Fruit fly (Drosophila melanogaster): ENCODE measurements around the gene CG33160.

Gene CG33160

dm6 chr3L:3241368-3241640 lies 35.1 kb upstream of the CG33160 start:
- TF ChIP-seq EcR (GFP tag; optimal IDR thresholded peaks at IDR 0.05), result peak; percentile 97
- no peak for TF ChIP-seq CG14655 (GFP tag; optimal IDR thresholded peaks at IDR 0.05)

DNA sequence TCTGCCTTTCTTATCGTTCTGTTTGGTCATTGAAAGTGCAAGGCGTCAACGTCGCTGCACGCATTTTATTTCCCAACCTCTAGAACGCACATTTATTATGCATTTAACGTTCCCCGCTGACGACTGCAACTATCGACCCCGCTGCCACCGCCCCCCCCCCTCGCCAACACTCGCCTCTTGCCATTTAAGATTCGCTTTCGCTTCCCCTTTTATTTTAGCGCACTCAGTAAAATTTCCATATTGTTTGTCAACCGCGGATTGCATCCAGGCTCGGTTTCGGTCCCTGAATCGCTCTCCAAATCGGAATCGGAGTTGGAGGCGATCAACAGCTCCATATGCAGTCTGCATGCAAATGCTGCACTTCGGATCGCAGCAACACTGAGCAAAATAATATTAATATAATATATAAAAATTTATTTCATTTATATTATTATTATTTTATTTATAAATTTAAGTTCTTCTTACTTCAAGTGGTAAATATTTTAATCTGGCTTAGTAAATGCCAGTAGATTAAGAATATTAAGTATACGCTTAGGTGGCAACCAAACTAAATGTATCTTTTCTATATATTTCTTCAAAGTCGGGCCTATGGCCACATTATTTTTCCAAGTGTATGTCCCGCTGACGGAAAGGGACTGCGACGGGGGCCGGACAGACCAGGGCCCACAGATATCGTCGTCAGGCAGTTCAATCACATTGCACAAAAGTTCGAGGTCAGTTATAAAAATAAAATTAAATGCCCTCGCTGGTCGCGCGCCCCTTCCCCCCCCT lies 34.6 kb upstream of the CG33160 start:
- TF ChIP-seq Pif1B (GFP tag; optimal IDR thresholded peaks at IDR 0.05), result peak; percentile 90
- peak; percentile 97 for TF ChIP-seq CG13204 (GFP tag; optimal IDR thresholded peaks at IDR 0.05)
- peak; percentile 99 for TF ChIP-seq CG15710 (tag; optimal IDR thresholded peaks at IDR 0.05)
- peak; percentile 98 for TF ChIP-seq CG9948 (tag; optimal IDR thresholded peaks at IDR 0.05)
- TF ChIP-seq rn (GFP tag; IDR thresholded peaks at IDR 0.05), result peak; percentile 79
- TF ChIP-seq CG8159 (tag; optimal IDR thresholded peaks at IDR 0.05), result peak; percentile 99
- TF ChIP-seq EcR (GFP tag; optimal IDR thresholded peaks at IDR 0.05), result peak; percentile 60
- peak; percentile 73 for TF ChIP-seq CG32121 (GFP tag; IDR thresholded peaks at IDR 0.05)
- TF ChIP-seq CG14655 (GFP tag; optimal IDR thresholded peaks at IDR 0.05), result peak; percentile 95
- no peak for TF ChIP-seq CG10348 (GFP tag; IDR thresholded peaks at IDR 0.05)
- TF ChIP-seq gl (tag; optimal IDR thresholded peaks at IDR 0.05), result peak; percentile 87
- peak; percentile 69 for TF ChIP-seq Ets98B (GFP tag; IDR thresholded peaks at IDR 0.05)
- peak; percentile 91 for TF ChIP-seq Pif1A (GFP tag; optimal IDR thresholded peaks at IDR 0.05)
- TF ChIP-seq CG17806 (tag; optimal IDR thresholded peaks at IDR 0.05), result peak; percentile 97
- TF ChIP-seq fd96Ca (GFP tag; IDR thresholded peaks at IDR 0.05), result peak; percentile 71; the same call in 2 of the 3 replicates
- peak; percentile 95 for TF ChIP-seq D1 (tag; optimal IDR thresholded peaks at IDR 0.05)
- peak; percentile 87 for TF ChIP-seq Snoo (tag; optimal IDR thresholded peaks at IDR 0.05)
- TF ChIP-seq CG12605 (GFP tag; IDR thresholded peaks at IDR 0.05), result peak; percentile 71
- TF ChIP-seq CG4496 (GFP tag; IDR thresholded peaks at IDR 0.05), result peak; percentile 84
- peak; percentile 84 for TF ChIP-seq CG8301 (tag; optimal IDR thresholded peaks at IDR 0.05)
- peak; percentile 97 for TF ChIP-seq CG34367 (tag; optimal IDR thresholded peaks at IDR 0.05)

DNA sequence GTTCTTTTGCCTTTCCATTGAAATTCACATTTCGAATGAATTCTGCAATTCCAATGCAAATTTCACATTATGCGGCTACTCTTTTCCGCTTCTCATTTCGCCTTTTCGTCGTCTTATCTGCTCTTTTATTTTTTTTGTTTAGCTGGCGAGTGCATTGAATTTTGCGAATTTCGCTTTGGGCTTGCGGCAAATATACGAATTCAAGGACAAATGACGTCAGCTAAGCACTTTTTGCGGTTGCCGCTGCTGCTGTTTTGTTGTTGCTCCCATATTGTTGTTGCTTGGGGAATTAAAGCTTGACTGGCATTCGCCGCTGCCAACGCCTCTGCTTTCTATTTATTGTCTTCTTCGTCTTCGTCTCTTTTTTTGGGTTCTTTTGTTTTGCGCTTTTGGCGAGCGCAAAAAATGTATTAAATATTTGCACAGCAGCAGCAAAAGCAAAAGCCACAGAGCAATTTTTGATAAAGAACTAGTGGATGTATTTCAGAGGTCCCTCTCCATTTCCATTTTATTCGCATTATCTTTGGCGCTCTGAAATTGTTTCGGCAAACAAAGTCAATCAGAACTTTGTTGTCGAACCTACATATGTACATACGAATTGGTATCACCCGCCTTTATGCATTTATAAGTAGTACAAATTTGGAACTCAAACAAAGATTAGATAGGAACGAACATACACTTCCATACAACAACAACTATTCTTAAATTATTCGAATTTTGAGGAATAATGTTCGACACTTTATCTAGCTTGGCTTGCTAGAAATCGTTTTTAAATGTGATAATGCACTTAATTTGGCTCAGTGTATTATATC lies 33.8 kb upstream of the CG33160 start:
- TF ChIP-seq CG8301 (tag; optimal IDR thresholded peaks at IDR 0.05) (no peak), Ets98B (GFP tag; IDR thresholded peaks at IDR 0.05) (no peak), CG14655 (GFP tag; optimal IDR thresholded peaks at IDR 0.05) (no peak), Pif1B (GFP tag; optimal IDR thresholded peaks at IDR 0.05) (peak; percentile 68), rn (GFP tag; IDR thresholded peaks at IDR 0.05) (no peak), gl (tag; optimal IDR thresholded peaks at IDR 0.05) (no peak), CG13204 (GFP tag; optimal IDR thresholded peaks at IDR 0.05) (no peak), CG17806 (tag; optimal IDR thresholded peaks at IDR 0.05) (no peak), CG4496 (GFP tag; IDR thresholded peaks at IDR 0.05) (0 out of 3 replicates have a peak, but pooled peaks have one; percentile 5), EcR (GFP tag; optimal IDR thresholded peaks at IDR 0.05) (peak; percentile 94), CG12605 (GFP tag; IDR thresholded peaks at IDR 0.05) (no peak), CG8159 (tag; optimal IDR thresholded peaks at IDR 0.05) (no peak), CG10348 (GFP tag; IDR thresholded peaks at IDR 0.05) (no peak), CG34367 (tag; optimal IDR thresholded peaks at IDR 0.05) (peak; percentile 83), Pif1A (GFP tag; optimal IDR thresholded peaks at IDR 0.05) (no peak), fd96Ca (GFP tag; IDR thresholded peaks at IDR 0.05) (no peak), CG15710 (tag; optimal IDR thresholded peaks at IDR 0.05) (peak; percentile 60), CG32121 (GFP tag; IDR thresholded peaks at IDR 0.05) (no peak), CG9948 (tag; optimal IDR thresholded peaks at IDR 0.05) (peak; percentile 66), D1 (tag; optimal IDR thresholded peaks at IDR 0.05) (peak; percentile 40), Snoo (tag; optimal IDR thresholded peaks at IDR 0.05) (peak; percentile 46)

dm6 chr3L:3239033-3239752 lies 33.0 kb upstream of the CG33160 start, which contains the start of gene CG17746:
Gene CG17746, minus strand, starts transcription at chr3L:3239578.
- TF ChIP-seq CG8159 (tag; optimal IDR thresholded peaks at IDR 0.05) (peak; percentile 8), CG4496 (GFP tag; IDR thresholded peaks at IDR 0.05) (peak; percentile 39; the same call in 1 of the 3 replicates), CG14655 (GFP tag; optimal IDR thresholded peaks at IDR 0.05) (no peak), CG12605 (GFP tag; IDR thresholded peaks at IDR 0.05) (no peak), gl (tag; optimal IDR thresholded peaks at IDR 0.05) (peak; percentile 26), Snoo (tag; optimal IDR thresholded peaks at IDR 0.05) (no peak), D1 (tag; optimal IDR thresholded peaks at IDR 0.05) (no peak), fd96Ca (GFP tag; IDR thresholded peaks at IDR 0.05) (no peak), CG13204 (GFP tag; optimal IDR thresholded peaks at IDR 0.05) (no peak)

DNA sequence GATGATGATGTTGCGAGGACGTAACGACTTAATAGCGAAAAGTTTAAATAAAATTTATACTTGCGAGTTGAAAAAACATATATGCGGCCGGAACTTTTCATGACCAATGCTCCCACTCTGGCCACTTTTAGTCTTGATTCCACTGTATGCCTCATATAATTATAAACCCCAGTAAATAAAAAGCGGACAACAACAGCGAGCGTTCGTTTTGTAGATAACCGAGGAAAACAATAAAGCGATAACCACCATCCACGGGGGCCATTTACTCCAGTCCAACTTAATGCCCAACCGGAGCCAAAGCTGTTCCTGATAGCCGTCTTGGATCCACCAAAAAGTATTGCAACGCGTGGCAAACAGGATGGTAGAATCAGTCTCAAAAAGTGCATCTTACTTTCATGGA lies 30.2 kb upstream of the CG33160 start:
- no peak for TF ChIP-seq CG4496 (GFP tag; IDR thresholded peaks at IDR 0.05)
- peak; percentile 45 for TF ChIP-seq EcR (GFP tag; optimal IDR thresholded peaks at IDR 0.05)

dm6 chr3L:3226458-3226783 lies 20.3 kb upstream of the CG33160 start:
- TF ChIP-seq Pif1B (GFP tag; optimal IDR thresholded peaks at IDR 0.05), result no peak
- 0 out of 2 replicates have a peak, but pooled peaks have one; percentile 0 for TF ChIP-seq CG32121 (GFP tag; IDR thresholded peaks at IDR 0.05)
- TF ChIP-seq CG15710 (tag; optimal IDR thresholded peaks at IDR 0.05), result no peak
- no peak for TF ChIP-seq gl (tag; optimal IDR thresholded peaks at IDR 0.05)
- TF ChIP-seq Ets98B (GFP tag; IDR thresholded peaks at IDR 0.05), result peak; percentile 4; the same call in 1 of the 2 replicates
- TF ChIP-seq Pif1A (GFP tag; optimal IDR thresholded peaks at IDR 0.05), result no peak
- no peak for TF ChIP-seq CG10348 (GFP tag; IDR thresholded peaks at IDR 0.05)
- no peak for TF ChIP-seq CG17806 (tag; optimal IDR thresholded peaks at IDR 0.05)
- no peak for TF ChIP-seq CG34367 (tag; optimal IDR thresholded peaks at IDR 0.05)
- no peak for TF ChIP-seq fd96Ca (GFP tag; IDR thresholded peaks at IDR 0.05)
